Worm (Caenorhabditis elegans) whole organism, L1 larva: ENCODE results near the gene chk-2.

Source experiments
- F16B12.6 ChIP-seq: fragments of 150-350 bp; optimal IDR thresholded peaks from 2 replicates; lab custom pipeline; 2014; ENCODE audit warnings: missing biosample characterization, missing genetic modification characterization
- dpl-1 ChIP-seq, 3 experiments: fragments of 150-350 bp in 2 of 3; sonication (generic microtip) in 1 of 3; optimal IDR thresholded peaks; 2 replicates each; lab custom pipeline; 2014 to 2017; ENCODE audit warnings: missing biosample characterization in 3 of 3, missing genetic modification characterization in 3 of 3, missing genetic modification reagents in 3 of 3
- elt-3 ChIP-seq, 6 experiments: fragments of 150-350 bp in 1 of 6; sonication (generic microtip); optimal IDR thresholded peaks; 2 replicates each; lab custom pipeline; 2017 to 2018; ENCODE audit warnings: missing biosample characterization in 6 of 6, missing genetic modification characterization in 6 of 6, inconsistent platforms in 1 of 6
- nhr-237 ChIP-seq: fragments of 150-350 bp; optimal IDR thresholded peaks from 2 replicates; lab custom pipeline; 2014; ENCODE audit warnings: missing biosample characterization, missing genetic modification characterization
- pqm-1 ChIP-seq: sonication (generic microtip); optimal IDR thresholded peaks from 3 replicates; lab custom pipeline; 2017; ENCODE audit warnings: missing biosample characterization, missing genetic modification characterization
- snu-23 ChIP-seq: sonication (generic microtip); optimal IDR thresholded peaks from 2 replicates; lab custom pipeline; 2016; ENCODE audit warnings: missing genetic modification characterization, missing compliant biosample characterization
- sptf-1 ChIP-seq: fragments of 150-350 bp; optimal IDR thresholded peaks from 2 replicates; lab custom pipeline; 2014; ENCODE audit warnings: missing biosample characterization, missing genetic modification characterization
- unc-86 ChIP-seq: sonication (generic microtip); optimal IDR thresholded peaks from 2 replicates; lab custom pipeline; 2016; ENCODE audit warnings: missing genetic modification characterization, missing compliant biosample characterization
- zag-1 ChIP-seq: fragments of 150-350 bp; optimal IDR thresholded peaks from 2 replicates; lab custom pipeline; 2014; ENCODE audit warnings: missing biosample characterization, missing genetic modification characterization

DNA sequence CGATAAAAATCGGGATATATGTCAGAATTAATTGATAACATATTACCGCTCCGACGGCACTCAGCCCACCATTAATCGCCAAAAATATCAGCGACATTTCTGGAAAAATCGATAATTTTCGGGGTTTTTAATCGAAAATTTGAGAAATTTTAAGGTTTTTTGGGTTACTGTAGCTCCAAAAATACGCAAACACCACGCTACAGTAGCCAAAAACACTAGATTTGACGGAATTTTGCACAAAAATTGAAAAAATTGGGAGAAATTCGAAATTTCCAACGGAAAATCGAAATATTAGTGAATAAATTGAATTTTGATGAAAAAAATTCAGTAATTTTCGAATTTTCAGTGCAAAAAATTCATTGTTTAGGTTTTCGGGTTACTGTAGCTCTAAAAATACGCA, 18.4 kb upstream of the chk-2 start, which contains the start of gene algn-7:
- TF ChIP-seq zag-1 (tag; lab: Kevin White, UChicago) (no peak), snu-23 (GFP tag; lab: Kevin White, UChicago) (no peak), dpl-1 (GFP tag; optimal IDR thresholded peaks at IDR 0.05; lab: Kevin White, UChicago) (no peak), elt-3 (tag; optimal IDR thresholded peaks at IDR 0.05; lab: Kevin White, UChicago) (no peak), F16B12.6 (tag; lab: Kevin White, UChicago) (no peak), sptf-1 (no peak), nhr-237 (tag; lab: Kevin White, UChicago) (no peak), unc-86 (tag; lab: Kevin White, UChicago) (no peak), pqm-1 (tag; lab: Kevin White, UChicago) (no peak)
